Worm (Caenorhabditis elegans) whole organism, L4 larva: ENCODE measurements around the gene elt-1.

Experiments used
- Y75B8A.6 ChIP-seq: fragments of 200-800 bp; sonication (Bioruptor generic); IDR thresholded peaks from 2 replicates; pipeline ENCODE4 v1.3.6; 2022; ENCODE audit warnings: missing genetic modification reagents, missing genetic modification characterization, missing compliant biosample characterization
- ZK546.5 ChIP-seq, 2 experiments: sonication (generic microtip); optimal IDR thresholded peaks; 2 replicates each; lab custom pipeline; 2017; ENCODE audit warnings: missing biosample characterization in 2 of 2, missing genetic modification characterization in 2 of 2
- aha-1 ChIP-seq: fragments of 150-350 bp; peaks from one replicate; lab custom pipeline; 2014; ENCODE audit warnings: missing biosample characterization, missing genetic modification characterization
- arid-1 ChIP-seq: fragments of 200-800 bp; sonication (Bioruptor generic); conservative IDR thresholded peaks from 2 replicates; pipeline ENCODE4 v1.3.6; 2022; ENCODE audit warnings: missing genetic modification reagents, missing genetic modification characterization, missing compliant biosample characterization
- ceh-62 ChIP-seq: sonication (generic microtip); optimal IDR thresholded peaks from 2 replicates; lab custom pipeline; 2017; ENCODE audit warnings: missing biosample characterization, missing genetic modification characterization
- ces-1 ChIP-seq: fragments of 150-350 bp; sonication (generic microtip); optimal IDR thresholded peaks from 4 replicates; lab custom pipeline; 2014; ENCODE audit warnings: missing biosample characterization, missing genetic modification reagents, missing genetic modification characterization
- ctbp-1 ChIP-seq: fragments of 200-800 bp; sonication (Bioruptor generic); IDR thresholded peaks from 2 replicates; pipeline ENCODE4 v1.3.6; 2022; ENCODE audit warnings: missing genetic modification reagents, missing genetic modification characterization, missing compliant biosample characterization
- dmd-6 ChIP-seq: fragments of 200-800 bp; sonication (Bioruptor generic); IDR thresholded peaks from 2 replicates; pipeline ENCODE4 v1.3.6; 2022; ENCODE audit warnings: missing genetic modification reagents, missing genetic modification characterization, missing compliant biosample characterization
- dmd-8 ChIP-seq: fragments of 200-800 bp; sonication (Bioruptor generic); IDR thresholded peaks from 2 replicates; pipeline ENCODE4 v1.3.6; 2022; ENCODE audit warnings: missing genetic modification characterization, missing compliant biosample characterization
- dmd-9 ChIP-seq: fragments of 200-800 bp; sonication (Bioruptor generic); IDR thresholded peaks from 2 replicates; pipeline ENCODE4 v1.3.6; 2022; ENCODE audit warnings: missing genetic modification reagents, missing genetic modification characterization, missing compliant biosample characterization
- dpl-1 ChIP-seq: fragments of 150-350 bp; optimal IDR thresholded peaks from 2 replicates; lab custom pipeline; 2014; ENCODE audit warnings: missing biosample characterization, missing genetic modification reagents, missing genetic modification characterization
- duxl-1 ChIP-seq: sonication (generic microtip); optimal IDR thresholded peaks from 2 replicates; lab custom pipeline; 2016; ENCODE audit warnings: mild to moderate bottlenecking, missing genetic modification characterization, moderate library complexity, missing compliant biosample characterization; ENCODE audit not compliant: poor library complexity
- dve-1 ChIP-seq: sonication (generic microtip); optimal IDR thresholded peaks from 2 replicates; lab custom pipeline; 2017; ENCODE audit warnings: antibody characterized with exemption, mild to moderate bottlenecking, missing genetic modification characterization, missing compliant biosample characterization; ENCODE audit not compliant: insufficient read depth
- fkh-10 ChIP-seq: fragments of 150-350 bp; optimal IDR thresholded peaks from 2 replicates; lab custom pipeline; 2014; ENCODE audit warnings: missing biosample characterization, missing genetic modification reagents, missing genetic modification characterization
- gei-8 ChIP-seq: fragments of 200-800 bp; sonication (Bioruptor generic); optimal IDR thresholded peaks from 2 replicates; lab custom pipeline; 2018; ENCODE audit warnings: mild to moderate bottlenecking, missing genetic modification characterization, missing compliant biosample characterization
- hlh-11 ChIP-seq: fragments of 200-800 bp; sonication (Bioruptor generic); optimal IDR thresholded peaks from 2 replicates; lab custom pipeline; 2018; ENCODE audit warnings: mild to moderate bottlenecking, missing genetic modification characterization, missing compliant biosample characterization
- jun-1 ChIP-seq: fragments of 150-350 bp; optimal IDR thresholded peaks from 2 replicates; lab custom pipeline; 2014; ENCODE audit warnings: missing biosample characterization, missing genetic modification reagents, missing genetic modification characterization
- lim-7 ChIP-seq: fragments of 200-800 bp; sonication (Bioruptor generic); IDR thresholded peaks from 2 replicates; pipeline ENCODE4 v1.3.6; 2022; ENCODE audit warnings: missing genetic modification characterization, missing compliant biosample characterization
- mdl-1 ChIP-seq, 2 experiments: fragments of 150-350 bp in 1 of 2; sonication (generic microtip) in 1 of 2; optimal IDR thresholded peaks; 2 replicates each; lab custom pipeline; 2014 to 2017; ENCODE audit warnings: missing biosample characterization in 2 of 2, missing genetic modification characterization in 2 of 2
- mdt-29 ChIP-seq: fragments of 200-800 bp; sonication (Bioruptor generic); IDR thresholded peaks from 2 replicates; pipeline ENCODE4 v1.3.6; 2022; ENCODE audit warnings: missing genetic modification reagents, missing genetic modification characterization, missing compliant biosample characterization
- mep-1 ChIP-seq: fragments of 150-350 bp; sonication (generic microtip); optimal IDR thresholded peaks from 3 replicates; lab custom pipeline; 2014; ENCODE audit warnings: missing biosample characterization, missing genetic modification characterization
- mes-2 ChIP-seq: sonication (generic microtip); optimal IDR thresholded peaks from 2 replicates; lab custom pipeline; 2016; ENCODE audit warnings: missing genotype, mild to moderate bottlenecking, missing genetic modification characterization, missing compliant biosample characterization; ENCODE audit not compliant: poor library complexity, severe bottlenecking
- mxl-3 ChIP-seq: fragments of 200-800 bp; sonication (Bioruptor generic); optimal IDR thresholded peaks from 2 replicates; lab custom pipeline; 2018; ENCODE audit warnings: mild to moderate bottlenecking, missing genetic modification characterization, missing compliant biosample characterization
- nhr-10 ChIP-seq: fragments of 150-350 bp; optimal IDR thresholded peaks from 2 replicates; lab custom pipeline; 2014; ENCODE audit warnings: missing biosample characterization, missing genetic modification characterization
- nhr-11 ChIP-seq: fragments of 150-350 bp; optimal IDR thresholded peaks from 2 replicates; lab custom pipeline; 2014; ENCODE audit warnings: missing biosample characterization, missing genetic modification characterization
- nhr-111 ChIP-seq: fragments of 200-800 bp; sonication (Bioruptor generic); optimal IDR thresholded peaks from 2 replicates; lab custom pipeline; 2018; ENCODE audit warnings: mild to moderate bottlenecking, missing genetic modification characterization, missing compliant biosample characterization
- nhr-25 ChIP-seq: sonication (generic microtip); optimal IDR thresholded peaks from 2 replicates; lab custom pipeline; 2017; ENCODE audit warnings: missing genetic modification characterization, mild to moderate bottlenecking, missing compliant biosample characterization, antibody characterized with exemption, moderate library complexity, borderline replicate concordance; ENCODE audit not compliant: insufficient read depth
- nhr-28 ChIP-seq: fragments of 150-350 bp; optimal IDR thresholded peaks from 2 replicates; lab custom pipeline; 2014; ENCODE audit warnings: missing biosample characterization, missing genetic modification characterization
- nhr-76 ChIP-seq: fragments of 150-350 bp; optimal IDR thresholded peaks from 2 replicates; lab custom pipeline; 2014; ENCODE audit warnings: missing biosample characterization, missing genetic modification characterization
- set-16 ChIP-seq: fragments of 200-800 bp; sonication (Bioruptor generic); IDR thresholded peaks from 2 replicates; pipeline ENCODE4 v1.3.6; 2022; ENCODE audit warnings: missing genetic modification reagents, missing genetic modification characterization, missing compliant biosample characterization
- snpc-4 ChIP-seq: fragments of 150-350 bp; optimal IDR thresholded peaks from 2 replicates; lab custom pipeline; 2014; ENCODE audit warnings: missing biosample characterization, missing genetic modification characterization
- spr-1 ChIP-seq: sonication (generic microtip); optimal IDR thresholded peaks from 2 replicates; lab custom pipeline; 2016; ENCODE audit warnings: mild to moderate bottlenecking, missing genetic modification characterization, missing compliant biosample characterization
- tag-97 ChIP-seq: fragments of 200-800 bp; sonication (Bioruptor generic); IDR thresholded peaks from 2 replicates; pipeline ENCODE4 v1.3.6; 2022; ENCODE audit warnings: missing genetic modification characterization, missing compliant biosample characterization
- unc-39 ChIP-seq: sonication (generic microtip); optimal IDR thresholded peaks from 2 replicates; lab custom pipeline; 2017; ENCODE audit warnings: missing biosample characterization, missing genetic modification characterization
- unc-62 ChIP-seq, 3 experiments: fragments of 150-350 bp in 1 of 3; sonication (generic microtip); optimal IDR thresholded peaks in 2 of 3; peaks in 1 of 3; 1 replicate in 1 of 3; 2 replicates in 2 of 3; lab custom pipeline; 2014 to 2017; ENCODE audit warnings: missing biosample characterization in 3 of 3, missing genetic modification characterization in 3 of 3, missing genetic modification reagents in 3 of 3, missing genotype in 1 of 3
- vab-7 ChIP-seq: fragments of 200-800 bp; sonication (Bioruptor generic); IDR thresholded peaks from 2 replicates; pipeline ENCODE4 v1.3.6; 2022; ENCODE audit warnings: missing genetic modification reagents, missing genetic modification characterization, missing compliant biosample characterization
- zfp-2 ChIP-seq: sonication (generic microtip); optimal IDR thresholded peaks from 2 replicates; lab custom pipeline; 2016; ENCODE audit warnings: mild to moderate bottlenecking, missing genetic modification characterization, missing compliant biosample characterization
- zip-2 ChIP-seq: fragments of 150-350 bp; optimal IDR thresholded peaks from 2 replicates; lab custom pipeline; 2014; ENCODE audit warnings: missing biosample characterization, missing genetic modification characterization

The elt-1 gene

ce11 chrIV:9654017-9654416 lies 39.2 kb downstream of the elt-1 start, which contains the start of gene F58G6.7:
F58G6.7 (plus strand) TSS chrIV:9654317.
- TF ChIP-seq gei-8: no peak

- peak; percentile 41 for TF ChIP-seq ces-1 (GFP tag; lab: Kevin White, UChicago)
- TF ChIP-seq zip-2 (tag; lab: Kevin White, UChicago): no peak
- TF ChIP-seq, all 104 proteins: peak for 1
Observed at ce11 chrIV:9655556-9655955, 40.8 kb downstream of the elt-1 start.

DNA sequence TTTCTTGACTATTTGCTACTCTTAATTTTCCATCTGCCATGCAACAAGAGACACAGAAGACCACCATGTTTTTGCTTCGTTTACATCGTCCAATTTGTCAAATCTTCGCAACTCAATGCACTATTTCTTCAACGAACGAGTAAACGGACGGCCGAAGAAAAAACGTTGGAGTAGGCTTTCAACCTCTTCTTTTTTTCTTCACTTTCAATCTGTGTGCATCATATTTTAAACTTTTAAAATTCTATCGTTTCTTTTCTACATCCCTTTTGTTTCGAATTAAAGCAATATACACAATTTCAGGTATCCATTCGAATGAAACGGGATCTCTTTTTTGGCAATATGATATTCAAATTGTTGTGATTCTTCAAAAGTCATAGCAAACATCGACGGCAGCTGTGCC lies 43.0 kb downstream of the elt-1 start, which contains the start of gene acc-1:
Gene acc-1, plus strand, starts transcription at position 301 of the 400 bp plus-strand sequence.
- no peak for TF ChIP-seq snpc-4 (tag; lab: Kevin White, UChicago)
- TF ChIP-seq unc-39 (tag; lab: Kevin White, UChicago): no peak
- TF ChIP-seq nhr-25: no peak
- TF ChIP-seq aha-1 (tag; lab: Kevin White, UChicago): no peak
- TF ChIP-seq nhr-111 (GFP tag; lab: Kevin White, UChicago): no peak
- no peak for TF ChIP-seq tag-97
- no peak for TF ChIP-seq mxl-3 (GFP tag; lab: Kevin White, UChicago)
- no peak for TF ChIP-seq nhr-28 (tag; lab: Kevin White, UChicago)
- TF ChIP-seq dve-1: no peak
- no peak for TF ChIP-seq set-16 (GFP tag; lab: Robert Waterston, UW)
- no peak for TF ChIP-seq unc-62 (GFP tag; optimal IDR thresholded peaks at IDR 0.05 in 1 of 2; lab: Kevin White, UChicago)
- no peak for TF ChIP-seq unc-62 (tag; optimal IDR thresholded peaks at IDR 0.05; lab: Kevin White, UChicago)
- no peak for TF ChIP-seq ceh-62 (tag; lab: Kevin White, UChicago)
- TF ChIP-seq spr-1 (tag; lab: Kevin White, UChicago): no peak
- TF ChIP-seq vab-7 (GFP tag; lab: Robert Waterston, UW): no peak
- no peak for TF ChIP-seq jun-1 (tag; lab: Kevin White, UChicago)
- no peak for TF ChIP-seq dmd-6
- no peak for TF ChIP-seq dpl-1 (GFP tag; lab: Kevin White, UChicago)

DNA sequence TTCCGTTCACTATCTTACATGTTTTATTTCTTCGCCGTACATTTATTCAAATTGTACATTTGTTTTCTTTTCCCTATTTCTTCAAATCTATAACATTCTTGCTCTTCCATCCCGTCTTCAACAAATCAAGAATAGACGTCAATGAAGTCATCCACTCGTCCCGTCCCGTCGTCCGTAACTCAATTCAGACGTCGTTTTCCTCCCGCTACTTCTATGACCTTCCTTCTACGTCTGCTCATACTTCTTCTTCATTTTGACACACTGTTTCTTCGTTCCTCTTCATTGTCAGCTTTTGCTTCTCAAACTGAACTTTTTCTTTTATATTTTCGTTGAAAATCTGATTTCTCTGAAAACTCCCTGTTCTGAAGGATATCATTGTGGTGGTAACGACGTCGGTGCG lies 45.2 kb downstream of the elt-1 start:
- TF ChIP-seq mep-1 (tag; lab: Kevin White, UChicago) (no peak), aha-1 (tag; lab: Kevin White, UChicago) (peak; percentile 5), fkh-10 (peak; percentile 73), ctbp-1 (GFP tag; lab: Robert Waterston, UW) (peak; percentile 9; the same call in 1 of the 2 replicates), unc-62 (GFP tag; optimal IDR thresholded peaks at IDR 0.05 in 1 of 2; lab: Kevin White, UChicago) (peak in 1 of 2 experiments; percentile 20), unc-62 (tag; optimal IDR thresholded peaks at IDR 0.05; lab: Kevin White, UChicago) (no peak)

DNA sequence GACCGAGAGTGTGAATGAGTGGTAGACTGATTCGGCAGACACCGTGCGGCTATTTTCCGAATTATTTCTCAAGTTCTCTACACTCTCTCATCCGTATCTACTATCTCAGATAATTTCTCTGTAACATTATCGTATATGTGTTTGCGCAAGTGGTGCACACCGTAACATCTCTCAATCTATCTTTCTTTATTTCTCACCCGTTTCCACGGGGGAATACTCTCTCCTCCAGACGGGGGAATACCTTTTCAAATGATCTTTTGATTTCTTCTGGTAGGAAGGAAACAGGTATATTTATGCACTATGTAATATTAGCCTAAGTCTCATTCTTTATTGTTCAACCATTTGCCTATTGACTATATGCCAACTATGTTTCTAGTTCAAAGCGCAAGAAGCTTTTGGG lies 52.3 kb downstream of the elt-1 start:
- TF ChIP-seq dmd-9 (GFP tag; lab: Robert Waterston, UW): no peak
- TF ChIP-seq dmd-8 (GFP tag; lab: Robert Waterston, UW): no peak
- TF ChIP-seq set-16 (GFP tag; lab: Robert Waterston, UW): no peak
- TF ChIP-seq aha-1 (tag; lab: Kevin White, UChicago): peak; percentile 81
- TF ChIP-seq nhr-76: no peak
- TF ChIP-seq dve-1: no peak
- TF ChIP-seq nhr-10 (tag; lab: Kevin White, UChicago): peak; percentile 28
- no peak for TF ChIP-seq Y75B8A.6 (GFP tag; lab: Robert Waterston, UW)
- TF ChIP-seq mes-2 (tag; lab: Kevin White, UChicago): no peak
- TF ChIP-seq mdt-29 (GFP tag; lab: Robert Waterston, UW): no peak

DNA sequence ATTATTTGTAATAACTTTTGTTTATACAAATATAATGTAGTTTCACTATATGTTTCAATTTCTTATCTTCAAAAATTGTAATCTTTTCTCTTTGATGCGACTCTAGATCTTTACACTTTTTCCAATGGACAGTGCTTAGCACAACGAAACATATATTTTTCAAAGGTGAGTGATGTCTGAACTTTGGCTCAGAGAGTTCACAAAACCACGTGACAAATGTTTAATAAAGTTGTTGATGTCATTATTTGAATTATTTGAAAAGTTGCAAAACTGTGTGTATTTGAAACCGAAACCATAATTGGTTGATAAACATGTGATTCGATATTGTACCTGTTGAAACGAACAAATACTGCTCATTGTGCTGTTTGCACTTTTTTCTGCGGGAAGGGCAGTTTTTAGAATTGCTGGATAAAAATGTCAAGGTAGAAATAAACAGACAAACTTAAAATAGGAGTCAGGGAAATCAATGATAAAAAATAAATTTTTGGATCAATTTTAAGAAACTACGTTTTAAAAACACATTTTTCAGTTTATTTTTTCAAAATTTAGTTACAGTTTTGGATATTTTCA lies 53.4 kb downstream of the elt-1 start:
- TF ChIP-seq dve-1: peak; percentile 83
- TF ChIP-seq spr-1 (tag; lab: Kevin White, UChicago): no peak
- no peak for TF ChIP-seq ZK546.5 (tag; optimal IDR thresholded peaks at IDR 0.05; lab: Kevin White, UChicago)
- no peak for TF ChIP-seq zip-2 (tag; lab: Kevin White, UChicago)
- peak; percentile 61 for TF ChIP-seq nhr-28 (tag; lab: Kevin White, UChicago)
- no peak for TF ChIP-seq zfp-2 (tag; lab: Kevin White, UChicago)
- TF ChIP-seq lim-7: no peak
- peak in 1 of 2 experiments; percentile 83 for TF ChIP-seq unc-62 (GFP tag; optimal IDR thresholded peaks at IDR 0.05 in 1 of 2; lab: Kevin White, UChicago)
- TF ChIP-seq unc-62 (tag; optimal IDR thresholded peaks at IDR 0.05; lab: Kevin White, UChicago): no peak
- no peak for TF ChIP-seq duxl-1 (tag; lab: Kevin White, UChicago)
- no peak for TF ChIP-seq ces-1 (GFP tag; lab: Kevin White, UChicago)
- TF ChIP-seq unc-39 (tag; lab: Kevin White, UChicago): no peak
- TF ChIP-seq arid-1 (GFP tag; lab: Robert Waterston, UW): no peak
- no peak for TF ChIP-seq snpc-4 (tag; lab: Kevin White, UChicago)
- peak; percentile 57 for TF ChIP-seq dmd-6
- peak; percentile 61 for TF ChIP-seq hlh-11
- peak in 1 of 2 experiments; percentile 38 for TF ChIP-seq mdl-1 (tag; optimal IDR thresholded peaks at IDR 0.05; lab: Kevin White, UChicago)
- peak; percentile 19 for TF ChIP-seq mep-1 (tag; lab: Kevin White, UChicago)
- no peak for TF ChIP-seq nhr-11
- TF ChIP-seq fkh-10: no peak
